Worm (Caenorhabditis elegans) whole organism, mixed stage, embryonic: ENCODE results near the gene C02F5.12.

Experiments
- flh-1 ChIP-seq: fragments of 200-800 bp; sonication (Bioruptor generic); optimal IDR thresholded peaks from 2 replicates; lab custom pipeline; 2018; ENCODE audit warnings: mild to moderate bottlenecking, missing genetic modification characterization, moderate library complexity, missing compliant biosample characterization
- lsy-2 ChIP-seq: fragments of 150-350 bp; optimal IDR thresholded peaks from 2 replicates; lab custom pipeline; 2014; ENCODE audit warnings: missing biosample characterization, missing genetic modification characterization
- nhr-2 ChIP-seq: fragments of 150-350 bp; optimal IDR thresholded peaks from 2 replicates; lab custom pipeline; 2014; ENCODE audit warnings: missing biosample characterization, missing genetic modification characterization
- nhr-237 ChIP-seq: fragments of 150-350 bp; optimal IDR thresholded peaks from 2 replicates; lab custom pipeline; 2014; ENCODE audit warnings: missing biosample characterization, missing genetic modification characterization
- nhr-28 ChIP-seq: fragments of 150-350 bp; optimal IDR thresholded peaks from 2 replicates; lab custom pipeline; 2014; ENCODE audit warnings: missing biosample characterization, missing genetic modification characterization
- nhr-76 ChIP-seq: sonication (generic microtip); optimal IDR thresholded peaks from 2 replicates; lab custom pipeline; 2017; ENCODE audit warnings: missing biosample characterization, missing genetic modification characterization
- pha-4 ChIP-seq: fragments of 150-350 bp; optimal IDR thresholded peaks from 2 replicates; lab custom pipeline; 2018; ENCODE audit warnings: missing biosample characterization, missing genetic modification reagents, missing genetic modification characterization
- unc-120 ChIP-seq: sonication (generic microtip); optimal IDR thresholded peaks from 2 replicates; lab custom pipeline; 2017; ENCODE audit warnings: missing genetic modification characterization, missing compliant biosample characterization; ENCODE audit not compliant: poor library complexity, severe bottlenecking
- unc-39 ChIP-seq: fragments of 150-350 bp; optimal IDR thresholded peaks from 2 replicates; lab custom pipeline; 2014; ENCODE audit warnings: missing biosample characterization, missing genetic modification characterization
- ztf-11 ChIP-seq: fragments of 150-350 bp; optimal IDR thresholded peaks from 2 replicates; lab custom pipeline; 2014; ENCODE audit warnings: missing biosample characterization, missing genetic modification characterization

DNA sequence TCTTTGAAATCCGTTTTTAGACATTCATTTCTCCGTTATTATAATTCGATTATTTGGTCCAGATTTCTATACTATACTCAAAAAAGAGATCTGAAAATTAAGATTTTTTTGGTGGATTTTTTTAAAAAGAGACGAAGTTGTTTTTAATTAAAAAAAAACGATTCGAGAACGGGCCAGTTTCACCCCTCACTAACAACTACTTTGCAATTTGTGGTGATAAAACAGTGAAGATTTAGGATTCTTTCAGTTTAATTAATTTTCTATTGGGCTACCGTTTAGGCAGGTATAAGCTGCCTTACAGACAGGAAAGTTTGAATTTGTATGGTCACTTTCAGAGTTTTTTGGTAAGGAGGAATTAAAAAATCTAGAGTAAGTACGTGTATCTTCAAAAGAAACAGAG is 41.7 kb downstream of the C02F5.12 start, which contains the start of gene unc-36:
- TF ChIP-seq nhr-28 (tag; lab: Kevin White, UChicago) (no peak), unc-39 (tag; lab: Kevin White, UChicago) (no peak), pha-4 (tag; lab: Kevin White, UChicago) (no peak), flh-1 (no peak), lsy-2 (tag; lab: Kevin White, UChicago) (no peak), nhr-76 (tag; lab: Kevin White, UChicago) (no peak), nhr-237 (tag; lab: Kevin White, UChicago) (no peak), unc-120 (tag; lab: Kevin White, UChicago) (no peak), ztf-11 (tag; lab: Kevin White, UChicago) (no peak), nhr-2 (tag; lab: Kevin White, UChicago) (no peak)
